Worm (Caenorhabditis elegans) whole organism, L2 larva: ENCODE results near the gene arp-11.

ENCODE experiments used
- C34F6.9 ChIP-seq: fragments of 150-350 bp; optimal IDR thresholded peaks from 2 replicates; lab custom pipeline; 2014; ENCODE audit warnings: missing biosample characterization, missing genetic modification characterization
- R02D3.7 ChIP-seq: fragments of 150-350 bp; optimal IDR thresholded peaks from 2 replicates; lab custom pipeline; 2014; ENCODE audit warnings: missing biosample characterization, missing genetic modification characterization
- ama-1 ChIP-seq: fragments of 150-350 bp; optimal IDR thresholded peaks from 2 replicates; lab custom pipeline; 2018; ENCODE audit warnings: inconsistent platforms
- ceh-82 ChIP-seq: fragments of 150-350 bp; optimal IDR thresholded peaks from 2 replicates; lab custom pipeline; 2014; ENCODE audit warnings: missing biosample characterization, missing genetic modification characterization
- elt-1 ChIP-seq: fragments of 150-350 bp; optimal IDR thresholded peaks from 2 replicates; lab custom pipeline; 2014; ENCODE audit warnings: missing biosample characterization, missing genetic modification characterization
- lin-13 ChIP-seq: fragments of 150-350 bp; optimal IDR thresholded peaks from 2 replicates; lab custom pipeline; 2014; ENCODE audit warnings: missing biosample characterization, missing genetic modification reagents, missing genetic modification characterization
- nhr-11 ChIP-seq: fragments of 150-350 bp; optimal IDR thresholded peaks from 2 replicates; lab custom pipeline; 2014; ENCODE audit warnings: missing biosample characterization, missing genetic modification characterization
- nhr-12 ChIP-seq: fragments of 150-350 bp; optimal IDR thresholded peaks from 2 replicates; lab custom pipeline; 2014; ENCODE audit warnings: missing biosample characterization, missing genetic modification characterization
- nhr-77 ChIP-seq: fragments of 150-350 bp; optimal IDR thresholded peaks from 2 replicates; lab custom pipeline; 2014; ENCODE audit warnings: missing biosample characterization, missing genetic modification characterization
- skn-1 ChIP-seq: sonication (generic microtip); optimal IDR thresholded peaks from 2 replicates; lab custom pipeline; 2017; ENCODE audit warnings: missing biosample characterization, missing genetic modification characterization
- ztf-11 ChIP-seq: sonication (generic microtip); optimal IDR thresholded peaks from 2 replicates; lab custom pipeline; 2017; ENCODE audit warnings: missing biosample characterization, missing genetic modification characterization

DNA sequence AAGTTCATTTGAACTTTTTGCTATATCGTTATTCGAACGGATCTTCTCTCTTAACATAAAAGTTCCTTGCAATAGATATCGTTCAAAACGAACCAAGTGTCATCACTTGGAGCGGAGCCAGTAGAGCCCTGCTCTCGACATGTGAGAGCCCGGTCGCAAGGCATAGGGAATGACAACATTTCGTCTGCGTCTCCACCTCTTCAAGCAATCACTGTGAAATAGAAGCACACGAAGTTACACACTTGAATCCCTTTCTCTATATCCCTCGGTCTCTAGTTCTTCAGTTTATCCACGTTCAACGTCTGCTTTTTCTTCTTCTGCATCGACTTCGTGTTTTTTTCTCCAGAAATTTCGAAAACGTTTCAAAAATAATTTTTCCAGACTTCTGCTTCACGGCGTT is 1.3 kb upstream of the arp-11 start, which contains the start of gene C49H3.6:
- TF ChIP-seq nhr-77 (tag; lab: Kevin White, UChicago) (no peak), ceh-82 (no peak), ztf-11 (tag; lab: Kevin White, UChicago) (no peak), skn-1 (no peak), nhr-12 (no peak), nhr-11 (tag; lab: Kevin White, UChicago) (no peak), ama-1 (lab: Kevin White, UChicago) (no peak), C34F6.9 (tag; lab: Kevin White, UChicago) (peak; percentile 77), R02D3.7 (tag; lab: Kevin White, UChicago) (no peak), lin-13 (GFP tag; lab: Kevin White, UChicago) (no peak), elt-1 (no peak)
